Worm (Caenorhabditis elegans) whole organism, L3 larva: ENCODE measurements around the gene fbxa-76.
A peak's percentile ranks its signal among the peaks of the same experiment; 100 is the strongest.

ENCODE experiments used
- ceh-16 ChIP-seq: sonication (generic microtip); optimal IDR thresholded peaks from 2 replicates; lab custom pipeline; 2017; ENCODE audit warnings: missing biosample characterization, missing genetic modification characterization
- ceh-28 ChIP-seq: fragments of 150-350 bp; optimal IDR thresholded peaks from 2 replicates; lab custom pipeline; 2014; ENCODE audit warnings: missing biosample characterization, missing genetic modification reagents, missing genetic modification characterization
- ceh-82 ChIP-seq: fragments of 150-350 bp; optimal IDR thresholded peaks from 2 replicates; lab custom pipeline; 2014; ENCODE audit warnings: missing biosample characterization, missing genetic modification characterization
- daf-12 ChIP-seq: fragments of 150-350 bp; optimal IDR thresholded peaks from 2 replicates; lab custom pipeline; 2014; ENCODE audit warnings: missing biosample characterization, missing genetic modification reagents, missing genetic modification characterization
- egl-5 ChIP-seq: fragments of 150-350 bp; optimal IDR thresholded peaks from 2 replicates; lab custom pipeline; 2017; ENCODE audit warnings: missing biosample characterization, missing genetic modification reagents, missing genetic modification characterization, inconsistent platforms
- elt-1 ChIP-seq: fragments of 150-350 bp; optimal IDR thresholded peaks from 2 replicates; lab custom pipeline; 2014; ENCODE audit warnings: missing biosample characterization, missing genetic modification characterization
- elt-2 ChIP-seq: sonication (generic microtip); optimal IDR thresholded peaks from 2 replicates; lab custom pipeline; 2016; ENCODE audit warnings: missing genetic modification reagents, mild to moderate bottlenecking, missing genetic modification characterization, missing compliant biosample characterization
- elt-3 ChIP-seq, 3 experiments: fragments of 150-350 bp in 1 of 3; sonication (generic microtip) in 2 of 3; optimal IDR thresholded peaks; 2 replicates in 2 of 3; 4 replicates in 1 of 3; lab custom pipeline; 2014 to 2017; ENCODE audit warnings: missing biosample characterization in 3 of 3, missing genetic modification characterization in 3 of 3
- eor-1 ChIP-seq, 2 experiments: fragments of 150-350 bp; optimal IDR thresholded peaks; 2 replicates each; lab custom pipeline; 2014 to 2018; ENCODE audit warnings: missing biosample characterization in 2 of 2, missing genetic modification characterization in 2 of 2
- fkh-10 ChIP-seq: sonication (generic microtip); optimal IDR thresholded peaks from 2 replicates; lab custom pipeline; 2017; ENCODE audit warnings: missing biosample characterization, missing genetic modification reagents, missing genetic modification characterization
- fkh-2 ChIP-seq: fragments of 150-350 bp; optimal IDR thresholded peaks from 2 replicates; lab custom pipeline; 2014; ENCODE audit warnings: missing biosample characterization, missing genetic modification reagents, missing genetic modification characterization
- fos-1 ChIP-seq: fragments of 150-350 bp; optimal IDR thresholded peaks from 2 replicates; lab custom pipeline; 2014; ENCODE audit warnings: missing biosample characterization, missing genetic modification characterization
- hmg-11 ChIP-seq: sonication (generic microtip); optimal IDR thresholded peaks from 2 replicates; lab custom pipeline; 2016; ENCODE audit warnings: missing genetic modification characterization, missing compliant biosample characterization
- lin-39 ChIP-seq: fragments of 150-350 bp; optimal IDR thresholded peaks from 2 replicates; lab custom pipeline; 2018; ENCODE audit warnings: missing biosample characterization, missing genetic modification reagents, missing genetic modification characterization
- mdl-1 ChIP-seq: fragments of 150-350 bp; optimal IDR thresholded peaks from 2 replicates; lab custom pipeline; 2014; ENCODE audit warnings: missing biosample characterization, missing genetic modification characterization
- mml-1 ChIP-seq: fragments of 150-350 bp; sonication (generic microtip); optimal IDR thresholded peaks from 3 replicates; lab custom pipeline; 2014; ENCODE audit warnings: missing biosample characterization, missing genetic modification characterization
- nfya-1 ChIP-seq: sonication (generic microtip); optimal IDR thresholded peaks from 2 replicates; lab custom pipeline; 2017; ENCODE audit warnings: missing genetic modification characterization, mild to moderate bottlenecking, missing compliant biosample characterization, antibody characterized with exemption, moderate library complexity; ENCODE audit not compliant: insufficient read depth
- nhr-11 ChIP-seq: fragments of 150-350 bp; optimal IDR thresholded peaks from 2 replicates; lab custom pipeline; 2014; ENCODE audit warnings: missing biosample characterization, missing genetic modification characterization
- nhr-23 ChIP-seq: fragments of 150-350 bp; optimal IDR thresholded peaks from 2 replicates; lab custom pipeline; 2014; ENCODE audit warnings: missing biosample characterization, missing genetic modification reagents, missing genetic modification characterization
- nhr-28 ChIP-seq: fragments of 150-350 bp; optimal IDR thresholded peaks from 2 replicates; lab custom pipeline; 2014; ENCODE audit warnings: missing biosample characterization, missing genetic modification characterization
- nhr-67 ChIP-seq: fragments of 150-350 bp; optimal IDR thresholded peaks from 2 replicates; lab custom pipeline; 2014; ENCODE audit warnings: missing biosample characterization, missing genetic modification characterization
- nhr-77 ChIP-seq: fragments of 150-350 bp; optimal IDR thresholded peaks from 2 replicates; lab custom pipeline; 2014; ENCODE audit warnings: missing biosample characterization, missing genetic modification characterization
- pha-4 ChIP-seq: fragments of 150-350 bp; optimal IDR thresholded peaks from 2 replicates; lab custom pipeline; 2014; ENCODE audit warnings: missing biosample characterization, missing genetic modification reagents, missing genetic modification characterization
- sea-2 ChIP-seq: fragments of 150-350 bp; sonication (generic microtip); optimal IDR thresholded peaks from 4 replicates; lab custom pipeline; 2014; ENCODE audit warnings: missing biosample characterization, missing genetic modification reagents, missing genetic modification characterization
- skn-1 ChIP-seq: fragments of 150-350 bp; optimal IDR thresholded peaks from 2 replicates; lab custom pipeline; 2014; ENCODE audit warnings: missing biosample characterization, missing genetic modification characterization
- unc-62 ChIP-seq: fragments of 150-350 bp; sonication (generic microtip); optimal IDR thresholded peaks from 4 replicates; lab custom pipeline; 2014; ENCODE audit warnings: missing biosample characterization, missing genetic modification reagents, missing genetic modification characterization
- ztf-11 ChIP-seq: fragments of 150-350 bp; optimal IDR thresholded peaks from 2 replicates; lab custom pipeline; 2014; ENCODE audit warnings: missing biosample characterization, missing genetic modification characterization

Gene fbxa-76

DNA sequence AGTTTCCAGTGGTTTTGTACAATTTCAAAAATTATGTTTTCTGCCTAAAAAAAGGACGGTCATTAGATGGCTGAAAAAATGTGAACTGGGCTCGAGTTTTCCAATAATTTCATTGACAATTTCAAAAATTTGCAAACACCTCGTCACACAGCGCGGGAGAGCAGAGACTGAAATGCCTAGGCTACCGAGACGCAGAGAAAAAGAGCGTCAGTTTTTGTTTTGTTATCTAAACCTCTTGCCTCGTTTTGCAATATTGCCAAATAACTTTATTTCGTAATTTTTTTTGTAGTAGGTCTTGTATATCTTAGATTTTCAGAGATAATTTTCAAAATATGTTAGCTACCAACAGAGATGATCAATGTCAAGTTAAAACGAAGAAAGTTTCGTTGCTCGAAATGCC lies 5.8 kb downstream of the fbxa-76 start, which contains the start of gene fbxa-63 (continued):
- TF ChIP-seq nhr-23 (tag; lab: Kevin White, UChicago), result no peak
- no peak for TF ChIP-seq nhr-11 (tag; lab: Kevin White, UChicago)
- TF ChIP-seq elt-1, result no peak
- TF ChIP-seq elt-3 (tag; optimal IDR thresholded peaks at IDR 0.05; lab: Kevin White, UChicago), result no peak
- peak; percentile 48 for TF ChIP-seq nfya-1 (tag; lab: Kevin White, UChicago)
- no peak for TF ChIP-seq unc-62
- TF ChIP-seq hmg-11 (tag; lab: Kevin White, UChicago), result peak; percentile 72

DNA sequence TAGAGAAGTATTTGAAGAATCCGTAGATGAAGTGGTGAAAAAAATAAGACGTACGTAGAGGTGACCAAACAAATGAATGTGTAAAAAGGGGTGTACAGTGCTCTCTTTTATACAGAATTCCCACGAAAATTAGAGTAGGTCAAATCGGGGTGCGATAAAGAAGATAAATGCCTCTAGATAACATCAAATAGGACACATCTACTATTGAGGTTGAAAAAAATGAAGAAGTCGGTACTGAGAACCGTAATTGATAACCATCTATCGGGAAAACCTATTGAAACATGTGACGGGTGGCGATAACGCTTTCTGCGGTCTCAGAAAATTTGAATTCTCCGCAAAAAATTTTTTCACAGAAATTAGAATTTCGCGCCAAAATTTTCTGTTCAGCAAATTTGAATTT lies 10.3 kb downstream of the fbxa-76 start, which contains the start of gene fbxa-61:
TSS of gene fbxa-61 (plus strand) at position 345 of the 400 bp plus-strand sequence.
- TF ChIP-seq nhr-77 (no peak), fkh-10 (no peak), nhr-23 (tag; lab: Kevin White, UChicago) (peak; percentile 42), mml-1 (tag; lab: Kevin White, UChicago) (no peak), daf-12 (no peak), elt-1 (peak; percentile 88)

DNA sequence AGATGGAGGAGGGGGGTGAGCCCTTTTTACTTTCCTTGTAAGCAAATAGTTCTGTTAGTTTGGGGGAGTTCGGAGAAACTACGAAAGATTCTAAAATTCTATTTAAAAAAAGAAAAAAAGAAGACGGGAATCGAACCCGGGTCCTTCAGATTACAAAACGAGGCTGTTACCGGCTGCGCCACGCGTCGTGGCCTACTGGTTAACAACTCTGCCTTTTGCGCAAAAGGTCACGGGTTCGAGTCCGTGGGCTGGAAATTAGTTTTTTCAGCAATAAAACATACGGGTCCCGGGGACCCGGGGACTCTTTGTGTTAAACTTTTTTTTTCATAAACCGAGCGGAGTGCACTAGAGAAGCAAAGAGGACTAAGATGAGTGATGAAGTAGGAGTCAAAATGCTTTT lies 17.8 kb downstream of the fbxa-76 start:
- TF ChIP-seq lin-39 (tag; lab: Kevin White, UChicago) (peak; percentile 20), pha-4 (tag; lab: Kevin White, UChicago) (no peak)

DNA sequence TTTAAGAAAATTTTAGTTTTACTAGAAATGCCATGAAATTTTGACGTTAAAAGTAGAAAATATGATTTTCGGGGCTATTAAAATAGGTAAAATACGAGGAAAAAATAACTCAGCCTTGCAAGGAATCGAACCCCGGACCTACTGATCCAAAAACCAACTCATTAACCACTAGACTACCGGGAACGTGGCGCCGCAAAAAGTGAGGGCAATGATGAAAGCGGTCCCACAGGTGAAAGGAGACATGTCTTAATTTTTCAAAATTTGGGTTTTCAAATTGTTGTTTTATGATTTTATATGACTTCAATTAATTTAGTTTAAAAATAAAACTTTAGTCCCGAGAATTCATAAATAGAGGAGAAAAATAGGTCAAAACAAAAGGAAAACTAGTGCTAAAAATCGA lies 18.3 kb downstream of the fbxa-76 start:
- TF ChIP-seq fkh-2 (tag; lab: Kevin White, UChicago) (no peak), ceh-28 (tag; lab: Kevin White, UChicago) (no peak), fkh-10 (no peak), nhr-23 (tag; lab: Kevin White, UChicago) (no peak), egl-5 (no peak), fos-1 (tag; lab: Kevin White, UChicago) (no peak)

DNA sequence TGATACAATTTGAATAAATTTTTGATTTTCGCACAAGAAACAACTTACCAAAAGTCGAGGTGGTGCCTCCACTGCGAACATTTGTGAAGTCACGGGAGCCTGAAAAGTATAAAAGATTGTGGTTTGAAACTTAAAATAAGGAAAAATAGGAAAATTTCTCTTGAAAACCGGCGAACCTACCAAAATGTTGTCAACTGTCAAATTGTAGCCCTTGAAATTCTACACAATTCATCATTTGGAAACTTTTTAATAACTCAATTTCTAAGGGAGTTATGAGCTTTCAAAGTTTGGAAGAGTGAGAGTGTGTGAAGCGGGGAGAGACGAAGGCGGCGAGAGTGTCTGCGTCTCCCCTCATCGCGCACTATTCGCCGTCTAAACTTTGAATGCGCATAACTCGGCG lies 18.8 kb downstream of the fbxa-76 start, which contains the start of gene pes-4:
TSS of gene pes-4 (minus strand) at position 101 of the 400 bp plus-strand sequence.
- TF ChIP-seq skn-1 (tag; lab: Kevin White, UChicago) (no peak), ceh-82 (tag; lab: Kevin White, UChicago) (no peak), fkh-10 (no peak), mml-1 (tag; lab: Kevin White, UChicago) (no peak), eor-1 (tag; optimal IDR thresholded peaks at IDR 0.05; lab: Kevin White, UChicago) (no peak), nhr-28 (tag; lab: Kevin White, UChicago) (no peak)
- TF ChIP-seq, all 47 proteins: peak for 0

DNA sequence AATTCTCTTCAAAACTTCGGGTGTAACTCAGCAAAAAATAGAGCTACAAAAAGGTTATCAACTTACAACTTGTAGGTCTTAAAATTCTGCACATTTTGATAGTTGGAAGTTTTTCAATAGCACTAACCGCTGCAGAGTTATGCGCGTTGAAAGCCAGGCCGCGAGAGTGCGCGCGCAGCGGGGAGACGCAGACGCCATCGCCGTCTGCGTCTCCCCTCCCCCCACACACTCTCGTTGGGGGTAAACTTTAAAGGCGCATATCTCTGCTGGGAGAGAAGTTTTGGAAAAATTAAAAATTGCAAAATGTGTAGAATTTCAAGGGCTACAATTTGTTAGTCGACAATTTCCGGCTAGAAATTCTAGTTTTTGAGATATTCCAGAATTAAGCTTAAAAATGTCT lies 19.5 kb downstream of the fbxa-76 start:
- TF ChIP-seq nhr-67 (tag; lab: Kevin White, UChicago), result no peak
- TF ChIP-seq skn-1 (tag; lab: Kevin White, UChicago), result no peak
- TF ChIP-seq fkh-2 (tag; lab: Kevin White, UChicago), result no peak
- no peak for TF ChIP-seq fkh-10

DNA sequence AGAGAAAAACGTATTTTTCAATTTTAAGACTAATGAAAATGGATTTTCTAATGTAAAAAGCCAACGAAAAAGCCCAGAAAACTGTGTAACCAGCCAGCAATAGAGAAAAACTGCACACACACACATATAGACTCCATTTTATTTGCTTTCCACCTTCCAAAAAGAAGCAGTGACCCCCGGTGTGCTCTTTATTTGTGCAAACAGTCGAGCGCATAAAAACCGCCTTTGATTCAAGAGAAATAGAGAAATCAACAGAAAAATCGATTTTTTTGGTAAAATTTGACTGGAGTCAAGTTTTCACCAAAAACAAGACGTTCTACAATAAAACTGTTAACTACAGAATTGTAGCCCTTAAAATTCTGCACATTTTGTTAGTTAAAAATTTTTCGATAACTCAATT lies 20.4 kb downstream of the fbxa-76 start:
- TF ChIP-seq pha-4 (tag; lab: Kevin White, UChicago) (peak; percentile 78), lin-39 (tag; lab: Kevin White, UChicago) (no peak), ztf-11 (tag; lab: Kevin White, UChicago) (no peak), mdl-1 (no peak), fkh-2 (tag; lab: Kevin White, UChicago) (no peak)
- TF ChIP-seq, all 47 proteins: peak for 1

DNA sequence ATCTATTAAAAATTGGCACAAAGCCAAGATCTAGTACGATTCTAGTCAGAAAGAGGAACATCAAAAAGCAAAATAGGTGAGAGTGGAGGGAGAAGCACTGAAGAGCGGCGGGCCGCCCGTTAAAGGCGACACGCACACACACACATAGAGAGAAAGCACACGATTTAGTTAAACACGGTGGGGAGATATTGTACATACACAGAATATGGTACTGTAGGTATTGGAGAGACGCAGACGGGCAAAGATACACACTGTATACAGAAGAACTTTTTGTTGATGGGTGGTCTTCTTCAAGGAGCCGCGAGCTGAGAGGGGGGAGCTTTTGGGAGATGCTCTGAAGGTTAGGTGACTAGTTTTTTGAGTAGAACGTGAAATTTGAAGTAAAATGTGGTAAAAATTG lies 22.7 kb downstream of the fbxa-76 start:
- TF ChIP-seq pha-4 (tag; lab: Kevin White, UChicago) (peak; percentile 97), elt-2 (tag; lab: Kevin White, UChicago) (peak; percentile 34), fkh-2 (tag; lab: Kevin White, UChicago) (no peak)

DNA sequence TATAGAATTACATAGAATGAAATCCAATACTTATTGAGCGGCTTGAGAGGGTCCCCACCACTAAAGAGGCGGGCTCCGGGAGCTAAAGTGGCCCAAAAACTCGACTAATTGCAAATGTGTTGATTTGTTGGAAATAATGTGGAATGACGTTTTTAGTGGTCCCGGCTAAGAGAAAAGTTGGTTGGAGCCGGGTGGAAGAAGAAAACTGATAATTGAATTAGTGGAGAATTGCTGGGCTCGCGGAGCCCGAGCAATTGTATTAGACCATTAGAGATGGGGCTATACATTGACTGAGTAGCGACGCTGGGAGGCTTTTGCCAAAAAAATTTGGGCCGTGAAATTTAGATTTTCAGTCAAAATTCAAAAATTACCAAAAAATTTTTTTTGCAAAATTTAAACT lies 23.4 kb downstream of the fbxa-76 start:
- TF ChIP-seq ceh-16 (no peak), nhr-77 (no peak), sea-2 (GFP tag; lab: Kevin White, UChicago) (no peak)
